Fruit fly (Drosophila melanogaster): ENCODE results near the gene CG1764.
A peak's percentile ranks its signal among the peaks of the same experiment; 100 is the strongest.

Gene CG1764

dm6 chrX:13325310-13325709 is 23.1 kb upstream of the CG1764 start:
- peak; percentile 20 for TF ChIP-seq br (GFP tag; optimal IDR thresholded peaks at IDR 0.05)
- TF ChIP-seq h (GFP tag; optimal IDR thresholded peaks at IDR 0.05), result peak; percentile 24
- peak; percentile 34 for TF ChIP-seq rgr (GFP tag; optimal IDR thresholded peaks at IDR 0.05)
- TF ChIP-seq HLH106 (tag; optimal IDR thresholded peaks at IDR 0.05), result peak; percentile 29
- peak; percentile 7 for TF ChIP-seq Sp1 (GFP tag; optimal IDR thresholded peaks at IDR 0.05)
- TF ChIP-seq fru (GFP tag; optimal IDR thresholded peaks at IDR 0.05), result no peak
- no peak for TF ChIP-seq dl (GFP tag; optimal IDR thresholded peaks at IDR 0.05; ENCODE audit: insufficient read depth in 1 of 2, partially characterized antibody in 2 of 2)
- peak; percentile 4 for TF ChIP-seq psq (GFP tag; optimal IDR thresholded peaks at IDR 0.05)
- peak; percentile 18 for TF ChIP-seq dmrt93B (GFP tag; optimal IDR thresholded peaks at IDR 0.05)
- no peak for TF ChIP-seq Rel (GFP tag; optimal IDR thresholded peaks at IDR 0.05)
- peak; percentile 17 for TF ChIP-seq Rel (tag; optimal IDR thresholded peaks at IDR 0.05)
- TF ChIP-seq usp (GFP tag; optimal IDR thresholded peaks at IDR 0.05), result no peak
- TF ChIP-seq ey (GFP tag; optimal IDR thresholded peaks at IDR 0.05), result peak; percentile 20
- no peak for TF ChIP-seq CG32264 (GFP tag; optimal IDR thresholded peaks at IDR 0.05)
- TF ChIP-seq Dif (GFP tag; optimal IDR thresholded peaks at IDR 0.05; ENCODE audit: partially characterized antibody), result no peak

dm6 chrX:13323526-13323925 is 21.3 kb upstream of the CG1764 start:
- no peak for TF ChIP-seq dsf (GFP tag; optimal IDR thresholded peaks at IDR 0.05; ENCODE audit: borderline replicate concordance)
- TF ChIP-seq Rel (GFP tag; optimal IDR thresholded peaks at IDR 0.05), result no peak
- TF ChIP-seq Rel (tag; optimal IDR thresholded peaks at IDR 0.05), result no peak
- TF ChIP-seq lola (GFP tag; optimal IDR thresholded peaks at IDR 0.05), result no peak
- no peak for TF ChIP-seq OdsH (GFP tag; optimal IDR thresholded peaks at IDR 0.05)
- TF ChIP-seq Vsx2 (GFP tag; optimal IDR thresholded peaks at IDR 0.05; ENCODE audit: partially characterized antibody), result no peak
- no peak for TF ChIP-seq Hnf4 (GFP tag; optimal IDR thresholded peaks at IDR 0.05)
- TF ChIP-seq sv (GFP tag; optimal IDR thresholded peaks at IDR 0.05), result no peak
- no peak for TF ChIP-seq sage (GFP tag; optimal IDR thresholded peaks at IDR 0.05)
- TF ChIP-seq Mio (GFP tag; optimal IDR thresholded peaks at IDR 0.05), result no peak
- TF ChIP-seq HLH106 (tag; optimal IDR thresholded peaks at IDR 0.05), result no peak
- TF ChIP-seq dmrt93B (GFP tag; optimal IDR thresholded peaks at IDR 0.05), result no peak
- TF ChIP-seq Abd-B (GFP tag; optimal IDR thresholded peaks at IDR 0.05), result no peak
- no peak for TF ChIP-seq tai (GFP tag; optimal IDR thresholded peaks at IDR 0.05)
- TF ChIP-seq ey (GFP tag; optimal IDR thresholded peaks at IDR 0.05), result no peak
- TF ChIP-seq Myc (optimal IDR thresholded peaks at IDR 0.05), result no peak
- TF ChIP-seq br (GFP tag; optimal IDR thresholded peaks at IDR 0.05), result no peak

- TF ChIP-seq fru (GFP tag; optimal IDR thresholded peaks at IDR 0.05) (peak; percentile 66), br (GFP tag; optimal IDR thresholded peaks at IDR 0.05) (peak; percentile 79), foxo (GFP tag; optimal IDR thresholded peaks at IDR 0.05) (peak in 1 of 2 experiments; percentile 37), psq (GFP tag; optimal IDR thresholded peaks at IDR 0.05) (peak; percentile 59), Hnf4 (GFP tag; optimal IDR thresholded peaks at IDR 0.05) (peak; percentile 61), h (GFP tag; optimal IDR thresholded peaks at IDR 0.05) (peak; percentile 75), ey (GFP tag; optimal IDR thresholded peaks at IDR 0.05) (peak; percentile 79), woc (GFP tag; optimal IDR thresholded peaks at IDR 0.05) (peak; percentile 32), HLH106 (tag; optimal IDR thresholded peaks at IDR 0.05) (peak; percentile 65), Jra (GFP tag; optimal IDR thresholded peaks at IDR 0.05) (peak; percentile 22), Hr83 (GFP tag; optimal IDR thresholded peaks at IDR 0.05; ENCODE audit: poor library complexity, severe bottlenecking) (no peak), N (GFP tag; optimal IDR thresholded peaks at IDR 0.05) (no peak), dsf (GFP tag; optimal IDR thresholded peaks at IDR 0.05; ENCODE audit: borderline replicate concordance) (peak; percentile 24), Sp1 (GFP tag; optimal IDR thresholded peaks at IDR 0.05) (peak; percentile 46), CG9705 (GFP tag; optimal IDR thresholded peaks at IDR 0.05) (no peak), lola (GFP tag; optimal IDR thresholded peaks at IDR 0.05) (no peak), sv (GFP tag; optimal IDR thresholded peaks at IDR 0.05) (peak; percentile 13), rgr (GFP tag; optimal IDR thresholded peaks at IDR 0.05) (peak; percentile 72), CrebA (GFP tag; optimal IDR thresholded peaks at IDR 0.05; ENCODE audit: borderline replicate concordance) (no peak), dmrt93B (GFP tag; optimal IDR thresholded peaks at IDR 0.05) (peak; percentile 49), OdsH (GFP tag; optimal IDR thresholded peaks at IDR 0.05) (peak; percentile 67), brk (GFP tag; optimal IDR thresholded peaks at IDR 0.05) (peak; percentile 15), CG32264 (GFP tag; optimal IDR thresholded peaks at IDR 0.05) (peak; percentile 2)
Observed at dm6 chrX:13323114-13323513, 20.9 kb upstream of the CG1764 start.

Data from whole organism, wandering third instar larva.